Worm (Caenorhabditis elegans): ENCODE data around the gene col-122.

Gene col-122

DNA sequence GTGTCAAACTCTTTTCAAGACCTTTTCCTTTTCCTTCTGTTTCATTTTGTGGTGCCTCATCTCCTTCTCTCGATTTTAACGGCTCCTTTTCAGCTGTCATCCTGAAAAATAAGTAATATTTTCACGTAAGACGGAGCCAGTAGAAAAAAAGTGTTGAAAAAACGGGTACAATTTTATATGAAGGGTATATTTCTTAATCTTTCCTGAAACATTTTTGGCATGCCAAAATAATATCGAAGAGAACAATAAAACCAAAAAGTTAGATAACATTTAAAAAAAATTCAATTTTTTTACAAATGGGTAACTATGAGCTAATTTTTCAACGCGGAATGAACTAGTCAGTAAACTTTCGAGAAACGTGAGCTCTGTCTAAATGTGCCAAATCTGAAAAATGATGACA, 38.4 kb downstream of the col-122 start, which contains the start of gene aat-1:
TSS of gene aat-1 (minus strand) at position 101 of the 400 bp plus-strand sequence.
- no peak for TF ChIP-seq efl-1 (optimal IDR thresholded peaks at IDR 0.05)
- peak in 1 of 2 experiments; percentile 18 for TF ChIP-seq efl-1 (GFP tag; optimal IDR thresholded peaks at IDR 0.05 in 1 of 2)
- no peak for TF ChIP-seq lsy-2 (tag; optimal IDR thresholded peaks at IDR 0.05)

ce11 chrIV:9607945-9608344, 44.8 kb downstream of the col-122 start:
- TF ChIP-seq sup-37 (GFP tag; optimal IDR thresholded peaks at IDR 0.05) = no peak
- TF ChIP-seq nhr-77 (tag; optimal IDR thresholded peaks at IDR 0.05) = no peak
- no peak for TF ChIP-seq aha-1 (tag; optimal IDR thresholded peaks at IDR 0.05)
- no peak for TF ChIP-seq nhr-19 (GFP tag; conservative IDR thresholded peaks at IDR 0.05)
- TF ChIP-seq fkh-8 (tag; optimal IDR thresholded peaks at IDR 0.05) = no peak
- no peak for TF ChIP-seq lin-13 (GFP tag; optimal IDR thresholded peaks at IDR 0.05)
- no peak for TF ChIP-seq F16B12.6 (tag; optimal IDR thresholded peaks at IDR 0.05)
- no peak for TF ChIP-seq nhr-47 (tag; optimal IDR thresholded peaks at IDR 0.05)
- no peak for TF ChIP-seq ets-5 (GFP tag; IDR thresholded peaks at IDR 0.05)
- TF ChIP-seq nhr-76 (tag; optimal IDR thresholded peaks at IDR 0.05) = no peak
- TF ChIP-seq zip-4 (GFP tag; optimal IDR thresholded peaks at IDR 0.05) = no peak
- TF ChIP-seq C16A3.4 (tag; optimal IDR thresholded peaks at IDR 0.05) = no peak
- no peak for TF ChIP-seq ces-1 (GFP tag; optimal IDR thresholded peaks at IDR 0.05)
- TF ChIP-seq efl-1 (optimal IDR thresholded peaks at IDR 0.05) = no peak
- TF ChIP-seq efl-1 (GFP tag; optimal IDR thresholded peaks at IDR 0.05 in 1 of 2) = no peak
- no peak for TF ChIP-seq ceh-63 (GFP tag; optimal IDR thresholded peaks at IDR 0.05)

DNA sequence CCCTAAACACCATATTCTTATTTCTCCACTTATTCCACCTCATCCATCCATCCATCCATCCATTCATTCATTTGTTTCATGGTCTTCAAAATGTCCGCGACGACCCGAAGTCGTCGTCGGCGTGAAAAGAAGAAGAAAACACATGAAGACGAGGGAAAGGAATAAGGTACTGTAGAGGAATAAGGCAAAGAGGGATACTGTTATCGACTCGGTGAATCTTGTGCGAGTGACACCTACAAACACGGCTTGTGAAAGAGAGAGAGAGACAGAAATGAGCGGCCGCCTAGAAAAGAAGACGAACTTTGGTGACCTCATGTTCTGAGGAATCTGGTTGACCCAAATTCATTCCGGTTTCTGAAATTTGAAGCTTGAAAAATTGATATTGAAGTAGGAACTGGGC, 45.9 kb downstream of the col-122 start:
- peak; percentile 45 for TF ChIP-seq blmp-1 (tag; optimal IDR thresholded peaks at IDR 0.05)
- TF ChIP-seq hpl-2 (GFP tag; optimal IDR thresholded peaks at IDR 0.05) = no peak
- TF ChIP-seq nhr-85 (tag) = peak; percentile 62
- TF ChIP-seq jun-1 (tag; optimal IDR thresholded peaks at IDR 0.05) = no peak
- TF ChIP-seq ztf-4 (tag; optimal IDR thresholded peaks at IDR 0.05) = no peak

DNA sequence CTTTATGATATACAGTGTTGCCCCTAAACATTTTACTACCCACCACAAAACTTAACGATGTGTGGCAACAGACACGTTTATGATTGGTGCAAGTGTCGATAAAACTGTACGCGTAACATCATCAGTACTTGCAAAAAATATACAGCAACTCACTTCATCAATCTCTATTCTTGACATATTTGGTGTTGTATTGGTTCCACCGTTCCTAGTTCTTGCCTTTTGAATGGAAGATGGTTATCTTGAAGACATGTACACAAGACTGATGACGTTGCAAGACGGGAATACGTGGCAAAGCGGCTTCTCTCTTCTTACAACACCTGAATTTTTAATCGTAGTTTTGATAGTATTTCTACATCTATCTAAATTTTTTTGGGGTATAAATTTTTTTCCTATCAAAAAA, 47.7 kb downstream of the col-122 start:
- no peak for TF ChIP-seq lin-15B (tag; optimal IDR thresholded peaks at IDR 0.05)
- no peak for TF ChIP-seq lin-35 (GFP tag; optimal IDR thresholded peaks at IDR 0.05)
- TF ChIP-seq nhr-47 (tag; optimal IDR thresholded peaks at IDR 0.05) = no peak
- no peak for TF ChIP-seq hlh-4 (tag; optimal IDR thresholded peaks at IDR 0.05)
- TF ChIP-seq fkh-8 (tag; optimal IDR thresholded peaks at IDR 0.05) = no peak
- TF ChIP-seq elt-3 (tag; optimal IDR thresholded peaks at IDR 0.05) = no peak
- TF ChIP-seq dpl-1 (GFP tag; optimal IDR thresholded peaks at IDR 0.05) = no peak
- TF ChIP-seq nhr-90 (tag; optimal IDR thresholded peaks at IDR 0.05; ENCODE audit: poor library complexity) = no peak
- TF ChIP-seq dsc-1 (tag; optimal IDR thresholded peaks at IDR 0.05) = no peak
- no peak for TF ChIP-seq snu-23 (GFP tag; optimal IDR thresholded peaks at IDR 0.05)
- TF ChIP-seq fos-1 (tag; optimal IDR thresholded peaks at IDR 0.05) = no peak
- no peak for TF ChIP-seq aly-2 (tag; optimal IDR thresholded peaks at IDR 0.05)

ce11 chrIV:9613072-9613590, 50.0 kb downstream of the col-122 start:
- TF ChIP-seq fkh-10 (GFP tag; optimal IDR thresholded peaks at IDR 0.05) (no peak), efl-1 (optimal IDR thresholded peaks at IDR 0.05) (no peak), efl-1 (GFP tag; optimal IDR thresholded peaks at IDR 0.05 in 1 of 2) (peak in 1 of 2 experiments; percentile 49)

All from whole organism, L1 larva.